Worm (Caenorhabditis elegans): ENCODE data around the gene F38B6.7.

The F38B6.7 gene

DNA sequence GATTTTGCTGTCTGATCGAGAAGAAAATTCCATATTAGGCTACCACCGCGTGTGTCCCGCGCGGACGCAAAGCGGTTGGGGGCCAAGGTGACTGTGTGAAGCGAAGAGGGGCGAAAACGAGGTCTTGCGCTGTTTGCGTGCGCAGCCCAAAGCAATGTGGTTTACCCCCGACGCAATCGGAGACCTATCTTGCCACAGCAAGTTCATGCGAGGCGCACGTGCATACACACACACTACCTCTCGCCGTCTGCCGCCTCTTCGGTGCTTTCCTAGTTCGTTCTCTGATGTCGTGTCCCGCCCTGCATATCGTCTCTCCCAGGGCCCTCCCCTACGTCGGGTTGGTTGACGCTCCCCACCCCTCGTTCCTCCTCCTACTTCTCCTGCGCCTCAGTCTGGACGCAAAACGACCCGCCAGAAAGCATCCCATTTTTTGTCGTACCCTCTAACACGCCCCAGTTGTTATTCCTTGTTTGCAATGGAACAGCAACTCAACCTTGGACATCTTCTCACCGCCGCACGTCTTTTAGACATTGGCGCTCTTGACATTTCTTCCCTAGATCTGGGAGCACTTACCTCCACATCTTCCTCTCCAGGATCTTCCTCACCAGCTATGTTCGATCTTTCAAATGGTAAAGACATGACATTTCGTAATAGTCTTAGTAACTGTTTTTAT is 44.0 kb upstream of the F38B6.7 start, which contains the start of gene mdl-1 (continued):
- no peak for TF ChIP-seq hlh-17 (GFP tag; optimal IDR thresholded peaks at IDR 0.05; ENCODE audit: borderline replicate concordance)
- no peak for TF ChIP-seq nhr-28 (tag; optimal IDR thresholded peaks at IDR 0.05)
- peak; percentile 86 for TF ChIP-seq nhr-47 (tag; optimal IDR thresholded peaks at IDR 0.05)
- TF ChIP-seq nhr-84 (tag; optimal IDR thresholded peaks at IDR 0.05), result no peak
- no peak for TF ChIP-seq pag-3 (tag; optimal IDR thresholded peaks at IDR 0.05; ENCODE audit: borderline replicate concordance, insufficient read depth)
- TF ChIP-seq tlp-1 (tag; optimal IDR thresholded peaks at IDR 0.05), result no peak
- TF ChIP-seq lir-3 (tag; optimal IDR thresholded peaks at IDR 0.05; ENCODE audit: poor library complexity), result no peak
- peak; percentile 72 to 75 for TF ChIP-seq lin-35 (GFP tag; optimal IDR thresholded peaks at IDR 0.05)
- no peak for TF ChIP-seq ceh-63 (GFP tag; optimal IDR thresholded peaks at IDR 0.05)
- no peak for TF ChIP-seq unc-62 (GFP tag; optimal IDR thresholded peaks at IDR 0.05)
- TF ChIP-seq ztf-4 (tag; optimal IDR thresholded peaks at IDR 0.05), result peak; percentile 90
- TF ChIP-seq fos-1 (tag; optimal IDR thresholded peaks at IDR 0.05), result peak; percentile 73
- TF ChIP-seq hlh-4 (tag; optimal IDR thresholded peaks at IDR 0.05), result no peak
- TF ChIP-seq snu-23 (GFP tag; optimal IDR thresholded peaks at IDR 0.05), result peak; percentile 77
- TF ChIP-seq nhr-76 (tag; optimal IDR thresholded peaks at IDR 0.05), result no peak
- no peak for TF ChIP-seq alr-1 (tag; optimal IDR thresholded peaks at IDR 0.05; ENCODE audit: borderline replicate concordance)
- TF ChIP-seq ama-1 (optimal IDR thresholded peaks at IDR 0.05), result peak; percentile 94
- TF ChIP-seq nhr-12 (tag; optimal IDR thresholded peaks at IDR 0.05), result no peak
- peak in 1 of 2 experiments; percentile 33 for TF ChIP-seq ztf-11 (tag; optimal IDR thresholded peaks at IDR 0.05)
- peak; percentile 42 for TF ChIP-seq blmp-1 (tag; optimal IDR thresholded peaks at IDR 0.05)
- peak; percentile 77 for TF ChIP-seq unc-86 (tag; optimal IDR thresholded peaks at IDR 0.05)
- peak; percentile 84 for TF ChIP-seq fkh-10 (GFP tag; optimal IDR thresholded peaks at IDR 0.05)
- peak; percentile 92 for TF ChIP-seq skn-1 (tag; optimal IDR thresholded peaks at IDR 0.05)
- peak; percentile 64 for TF ChIP-seq C16A3.4 (tag; optimal IDR thresholded peaks at IDR 0.05)
- peak; percentile 49 for TF ChIP-seq zip-4 (GFP tag; optimal IDR thresholded peaks at IDR 0.05)
- no peak for TF ChIP-seq unc-30 (tag; optimal IDR thresholded peaks at IDR 0.05)
- TF ChIP-seq fkh-8 (tag; optimal IDR thresholded peaks at IDR 0.05), result peak; percentile 89
- no peak for TF ChIP-seq lin-15B (tag; optimal IDR thresholded peaks at IDR 0.05)
- no peak for TF ChIP-seq C34B4.2 (tag; optimal IDR thresholded peaks at IDR 0.05)
- peak; percentile 71 for TF ChIP-seq mep-1 (tag; optimal IDR thresholded peaks at IDR 0.05)
- peak; percentile 80 for TF ChIP-seq unc-98 (GFP tag; IDR thresholded peaks at IDR 0.05)
- TF ChIP-seq efl-1 (optimal IDR thresholded peaks at IDR 0.05), result peak; percentile 56 to 63
- TF ChIP-seq efl-1 (GFP tag; optimal IDR thresholded peaks at IDR 0.05 in 1 of 2), result peak; percentile 32 to 94
- peak; percentile 43 for TF ChIP-seq efl-3 (GFP tag; optimal IDR thresholded peaks at IDR 0.05)
- peak in 1 of 2 experiments; percentile 100 for TF ChIP-seq mdl-1 (tag; optimal IDR thresholded peaks at IDR 0.05)
- TF ChIP-seq grh-1 (GFP tag; IDR thresholded peaks at IDR 0.05), result peak; percentile 84
- TF ChIP-seq aha-1 (tag; optimal IDR thresholded peaks at IDR 0.05), result no peak
- peak; percentile 76 for TF ChIP-seq swsn-7 (tag; optimal IDR thresholded peaks at IDR 0.05)
- TF ChIP-seq tbx-2 (tag; optimal IDR thresholded peaks at IDR 0.05), result peak; percentile 84
- peak; percentile 68 for TF ChIP-seq irx-1 (tag; optimal IDR thresholded peaks at IDR 0.05)
- TF ChIP-seq nhr-85 (tag), result peak; percentile 88

ce11 chrX:6741532-6741931 is 43.4 kb upstream of the F38B6.7 start:
- peak; percentile 85 for TF ChIP-seq grh-1 (GFP tag; IDR thresholded peaks at IDR 0.05)
- no peak for TF ChIP-seq nhr-77 (tag; optimal IDR thresholded peaks at IDR 0.05)
- TF ChIP-seq lin-13 (GFP tag; optimal IDR thresholded peaks at IDR 0.05), result peak; percentile 34
- no peak for TF ChIP-seq pax-3 (tag; optimal IDR thresholded peaks at IDR 0.05)
- TF ChIP-seq nhr-76 (tag; optimal IDR thresholded peaks at IDR 0.05), result no peak
- TF ChIP-seq nhr-20 (tag; optimal IDR thresholded peaks at IDR 0.05), result peak; percentile 76
- TF ChIP-seq ceh-82 (tag; optimal IDR thresholded peaks at IDR 0.05), result no peak
- peak; percentile 34 for TF ChIP-seq nhr-19 (GFP tag; conservative IDR thresholded peaks at IDR 0.05)
- TF ChIP-seq aha-1 (tag; optimal IDR thresholded peaks at IDR 0.05), result peak; percentile 40
- TF ChIP-seq ets-5 (GFP tag; IDR thresholded peaks at IDR 0.05), result no peak
- TF ChIP-seq sox-4 (tag; optimal IDR thresholded peaks at IDR 0.05), result no peak
- peak; percentile 79 for TF ChIP-seq ztf-4 (tag; optimal IDR thresholded peaks at IDR 0.05)
- peak in 1 of 2 experiments; percentile 26 for TF ChIP-seq egl-27 (tag; optimal IDR thresholded peaks at IDR 0.05)
- no peak for TF ChIP-seq xbp-1 (tag; optimal IDR thresholded peaks at IDR 0.05)
- no peak for TF ChIP-seq zag-1 (tag; optimal IDR thresholded peaks at IDR 0.05)
- no peak for TF ChIP-seq lin-39 (tag; optimal IDR thresholded peaks at IDR 0.05)
- no peak; the same call in 1 of the 2 replicates for TF ChIP-seq ceh-88 (GFP tag; IDR thresholded peaks at IDR 0.05)
- TF ChIP-seq pqm-1 (tag; optimal IDR thresholded peaks at IDR 0.05), result no peak
